Worm (Caenorhabditis elegans): ENCODE results near the gene dep-1.

- TF ChIP-seq him-1 (tag; optimal IDR thresholded peaks at IDR 0.05) (no peak), dao-5 (tag; optimal IDR thresholded peaks at IDR 0.05) (no peak)
Measured at ce11 chrII:9042059-9042458, 22.5 kb upstream of the dep-1 start.

Measured in whole organism, L4/young adult.